Worm (Caenorhabditis elegans) whole organism, young adult: ENCODE measurements around the gene srz-12.
"Not testable (repeated sequence)": the region's sequence is repeated elsewhere in the genome, so short reads cannot be mapped to it uniquely, and the experiment has no call there.

ENCODE experiments used
- C06A6.2 ChIP-seq: fragments of 200-800 bp; sonication (Bioruptor generic); conservative IDR thresholded peaks from 2 replicates; pipeline ENCODE4 v1.3.6; 2022; ENCODE audit warnings: missing genetic modification characterization, missing compliant biosample characterization
- C17E4.6 ChIP-seq: fragments of 200-800 bp; sonication (Bioruptor generic); IDR thresholded peaks from 2 replicates; pipeline ENCODE4 v1.3.6; 2022; ENCODE audit warnings: missing genetic modification reagents, missing genetic modification characterization, missing compliant biosample characterization
- F52B5.7 ChIP-seq: sonication (generic microtip); optimal IDR thresholded peaks from 2 replicates; lab custom pipeline; 2016; ENCODE audit warnings: mild to moderate bottlenecking, missing genetic modification characterization, missing compliant biosample characterization
- F55B11.4 ChIP-seq: sonication (generic microtip); optimal IDR thresholded peaks from 2 replicates; lab custom pipeline; 2016; ENCODE audit warnings: missing compliant biosample characterization, missing genetic modification characterization, borderline replicate concordance; ENCODE audit not compliant: insufficient read depth
- F57A8.1 ChIP-seq: fragments of 200-800 bp; sonication (Bioruptor generic); optimal IDR thresholded peaks from 2 replicates; lab custom pipeline; 2018; ENCODE audit warnings: mild to moderate bottlenecking, missing genetic modification characterization, moderate library complexity, missing compliant biosample characterization
- Y53G8AR.9 ChIP-seq: fragments of 200-800 bp; sonication (Bioruptor generic); conservative IDR thresholded peaks from 2 replicates; pipeline ENCODE4 v1.3.6; 2022; ENCODE audit warnings: missing genetic modification reagents, missing genetic modification characterization, missing compliant biosample characterization
- ZK185.1 ChIP-seq: sonication (generic microtip); optimal IDR thresholded peaks from 2 replicates; lab custom pipeline; 2016; ENCODE audit warnings: mild to moderate bottlenecking, missing genetic modification characterization, missing compliant biosample characterization; ENCODE audit not compliant: poor library complexity, severe bottlenecking
- aptf-2 ChIP-seq: fragments of 200-800 bp; sonication (Bioruptor generic); conservative IDR thresholded peaks from 2 replicates; pipeline ENCODE4 v1.3.6; 2022; ENCODE audit warnings: missing genetic modification reagents, missing genetic modification characterization, missing compliant biosample characterization
- ccch-3 ChIP-seq: fragments of 200-800 bp; sonication (Bioruptor generic); optimal IDR thresholded peaks from 2 replicates; lab custom pipeline; 2018; ENCODE audit warnings: mild to moderate bottlenecking, missing genetic modification characterization, missing compliant biosample characterization
- ceh-27 ChIP-seq: fragments of 200-800 bp; sonication (Bioruptor generic); optimal IDR thresholded peaks from 2 replicates; lab custom pipeline; 2018; ENCODE audit warnings: mild to moderate bottlenecking, missing genetic modification characterization, moderate library complexity, missing compliant biosample characterization
- ceh-91 ChIP-seq: fragments of 200-800 bp; sonication (Bioruptor generic); IDR thresholded peaks from 2 replicates; pipeline ENCODE4 v1.3.6; 2022; ENCODE audit warnings: missing genetic modification reagents, missing genetic modification characterization, missing compliant biosample characterization
- die-1 ChIP-seq: sonication (generic microtip); optimal IDR thresholded peaks from 2 replicates; lab custom pipeline; 2016; ENCODE audit warnings: missing genotype, mild to moderate bottlenecking, missing genetic modification characterization, missing compliant biosample characterization
- dpl-1 ChIP-seq: fragments of 150-350 bp; optimal IDR thresholded peaks from 2 replicates; lab custom pipeline; 2014; ENCODE audit warnings: missing biosample characterization, missing genetic modification reagents, missing genetic modification characterization
- egl-44 ChIP-seq: fragments of 200-800 bp; sonication (Bioruptor generic); IDR thresholded peaks from 2 replicates; pipeline ENCODE4 v1.3.6; 2022; ENCODE audit warnings: missing genetic modification reagents, missing genetic modification characterization, missing compliant biosample characterization
- gei-17 ChIP-seq: fragments of 200-800 bp; sonication (Bioruptor generic); optimal IDR thresholded peaks from 2 replicates; lab custom pipeline; 2018; ENCODE audit warnings: mild to moderate bottlenecking, missing genetic modification characterization, missing compliant biosample characterization
- hmg-1.2 ChIP-seq: fragments of 200-800 bp; sonication (Bioruptor generic); IDR thresholded peaks from 2 replicates; pipeline ENCODE4 v1.3.6; 2022; ENCODE audit warnings: missing genetic modification reagents, missing genetic modification characterization, missing compliant biosample characterization
- hmg-20 ChIP-seq: fragments of 200-800 bp; sonication (Bioruptor generic); IDR thresholded peaks from 2 replicates; pipeline ENCODE4 v1.3.6; 2022; ENCODE audit warnings: missing genetic modification reagents, missing genetic modification characterization, missing compliant biosample characterization
- hrde-1 ChIP-seq: sonication (generic microtip); optimal IDR thresholded peaks from 2 replicates; lab custom pipeline; 2016; ENCODE audit warnings: missing genetic modification characterization, mild to moderate bottlenecking, missing compliant biosample characterization, moderate library complexity, missing genotype, missing genetic modification reagents, borderline replicate concordance
- hsf-1 ChIP-seq: fragments of 200-800 bp; sonication (Bioruptor generic); IDR thresholded peaks from 2 replicates; pipeline ENCODE4 v1.3.6; 2022; ENCODE audit warnings: missing genetic modification reagents, missing genetic modification characterization, missing compliant biosample characterization
- lin-35 ChIP-seq, 3 experiments: fragments of 150-350 bp in 2 of 3; sonication (generic microtip) in 1 of 3; optimal IDR thresholded peaks; 2 replicates each; lab custom pipeline; 2014 to 2018; ENCODE audit warnings: missing biosample characterization in 3 of 3, missing genetic modification characterization in 3 of 3, missing genetic modification reagents in 3 of 3
- lin-40 ChIP-seq: sonication (generic microtip); optimal IDR thresholded peaks from 2 replicates; lab custom pipeline; 2016; ENCODE audit warnings: missing genetic modification characterization, mild to moderate bottlenecking, missing compliant biosample characterization, missing genotype, missing genetic modification reagents
- madf-6 ChIP-seq: fragments of 200-800 bp; sonication (Bioruptor generic); IDR thresholded peaks from 2 replicates; pipeline ENCODE4 v1.3.6; 2022; ENCODE audit warnings: missing genetic modification reagents, missing genetic modification characterization, missing compliant biosample characterization
- madf-8 ChIP-seq: fragments of 200-800 bp; sonication (Bioruptor generic); conservative IDR thresholded peaks from 2 replicates; pipeline ENCODE4 v1.3.6; 2022; ENCODE audit warnings: missing genetic modification reagents, missing genetic modification characterization, missing compliant biosample characterization
- nhr-27 ChIP-seq: fragments of 200-800 bp; sonication (Bioruptor generic); optimal IDR thresholded peaks from 2 replicates; lab custom pipeline; 2018; ENCODE audit warnings: mild to moderate bottlenecking, missing genetic modification characterization, moderate library complexity, missing compliant biosample characterization
- rec-8 ChIP-seq, 2 experiments: sonication (generic microtip); optimal IDR thresholded peaks; 2 replicates each; lab custom pipeline; 2016; ENCODE audit warnings: mild to moderate bottlenecking in 2 of 2, missing genetic modification characterization in 2 of 2, missing genetic modification reagents in 2 of 2, missing genotype in 2 of 2, missing biosample characterization in 1 of 2, missing compliant biosample characterization in 1 of 2, moderate library complexity in 1 of 2
- repo-1 ChIP-seq: sonication (generic microtip); optimal IDR thresholded peaks from 2 replicates; lab custom pipeline; 2017; ENCODE audit warnings: mild to moderate bottlenecking, missing genetic modification characterization, missing compliant biosample characterization
- rpc-1 ChIP-seq, 2 experiments: fragments of 150-350 bp in 1 of 2; sonication (generic microtip) in 1 of 2; optimal IDR thresholded peaks; 2 replicates each; lab custom pipeline; 2014 to 2018; ENCODE audit warnings: missing biosample characterization in 1 of 2, missing genetic modification characterization in 1 of 2, missing genetic modification reagents in 1 of 2, missing genotype in 1 of 2
- tbx-9 ChIP-seq: sonication (generic microtip); optimal IDR thresholded peaks from 2 replicates; lab custom pipeline; 2016; ENCODE audit warnings: borderline replicate concordance, missing genetic modification characterization, inconsistent platforms, missing compliant biosample characterization
- unc-62 ChIP-seq: fragments of 150-350 bp; optimal IDR thresholded peaks from 2 replicates; lab custom pipeline; 2014; ENCODE audit warnings: missing biosample characterization, missing genetic modification reagents, missing genetic modification characterization
- xnd-1 ChIP-seq: sonication (generic microtip); optimal IDR thresholded peaks from 2 replicates; lab custom pipeline; 2016; ENCODE audit warnings: missing genotype, missing genetic modification reagents, missing genetic modification characterization, missing compliant biosample characterization
- zfh-2 ChIP-seq: fragments of 200-800 bp; sonication (Bioruptor generic); conservative IDR thresholded peaks from 2 replicates; pipeline ENCODE4 v1.3.6; 2022; ENCODE audit warnings: missing genetic modification reagents, missing genetic modification characterization, missing compliant biosample characterization
- zim-3 ChIP-seq: sonication (generic microtip); optimal IDR thresholded peaks from 2 replicates; lab custom pipeline; 2017; ENCODE audit warnings: mild to moderate bottlenecking, missing genetic modification characterization, moderate library complexity, missing compliant biosample characterization
- ztf-18 ChIP-seq: sonication (generic microtip); optimal IDR thresholded peaks from 2 replicates; lab custom pipeline; 2016; ENCODE audit warnings: missing genotype, mild to moderate bottlenecking, missing genetic modification characterization, missing compliant biosample characterization

Gene srz-12

DNA sequence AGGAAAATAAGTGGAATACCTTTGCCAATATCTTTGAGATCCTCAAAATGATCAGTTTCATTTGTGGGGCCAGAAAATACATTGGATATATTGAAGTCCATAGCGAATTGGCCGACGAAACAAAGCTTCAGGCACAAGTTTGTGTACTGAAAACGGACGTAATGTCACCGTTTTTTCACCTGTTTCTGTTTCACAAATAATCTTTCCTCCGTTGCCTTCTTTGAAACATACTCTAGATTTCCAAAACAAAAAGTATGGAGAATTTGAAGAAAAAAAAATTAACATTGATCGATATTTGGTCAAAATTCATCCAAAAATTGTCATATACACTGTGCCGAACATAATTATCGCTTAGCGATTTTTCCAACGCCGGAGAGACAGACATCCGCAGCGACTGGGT lies at the start of gene srz-12:
Gene srz-12 (minus strand): TSS at position 101 of the 400 bp plus-strand sequence.
- TF ChIP-seq F57A8.1 (GFP tag; lab: Kevin White, UChicago) (no peak), zfh-2 (GFP tag; lab: Robert Waterston, UW) (no peak), lin-40 (tag; lab: Kevin White, UChicago) (no peak)
- TF ChIP-seq, all 124 proteins: peak for 0

DNA sequence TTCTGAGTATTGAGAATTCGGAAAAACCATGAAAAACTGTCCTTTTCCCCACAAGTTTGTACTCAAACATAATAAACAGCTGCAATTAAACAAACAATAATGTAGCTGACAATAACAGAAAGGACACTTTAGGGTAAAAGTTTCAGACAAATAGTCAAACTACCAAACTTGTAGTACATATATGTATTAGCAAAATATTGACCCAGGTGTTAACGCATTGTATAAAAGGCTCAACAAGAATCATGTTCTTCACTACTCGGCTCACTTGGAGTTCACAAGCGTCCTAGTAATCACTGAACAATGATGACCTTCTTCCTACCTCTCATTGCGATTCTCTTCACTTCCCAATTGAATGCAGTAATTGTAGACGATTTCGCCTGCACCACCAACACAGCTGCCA lies 49.3 kb upstream of the srz-12 start, which contains the start of gene F35E8.6:
Gene F35E8.6 (plus strand): TSS at position 301 of the 400 bp plus-strand sequence.
- no peak for TF ChIP-seq aptf-2
- no peak for TF ChIP-seq egl-44 (GFP tag; lab: Robert Waterston, UW)
- no peak for TF ChIP-seq ccch-3
- no peak for TF ChIP-seq hmg-1.2 (GFP tag; lab: Robert Waterston, UW)
- TF ChIP-seq zfh-2 (GFP tag; lab: Robert Waterston, UW) = no peak
- TF ChIP-seq, all 124 proteins: peak for 0

DNA sequence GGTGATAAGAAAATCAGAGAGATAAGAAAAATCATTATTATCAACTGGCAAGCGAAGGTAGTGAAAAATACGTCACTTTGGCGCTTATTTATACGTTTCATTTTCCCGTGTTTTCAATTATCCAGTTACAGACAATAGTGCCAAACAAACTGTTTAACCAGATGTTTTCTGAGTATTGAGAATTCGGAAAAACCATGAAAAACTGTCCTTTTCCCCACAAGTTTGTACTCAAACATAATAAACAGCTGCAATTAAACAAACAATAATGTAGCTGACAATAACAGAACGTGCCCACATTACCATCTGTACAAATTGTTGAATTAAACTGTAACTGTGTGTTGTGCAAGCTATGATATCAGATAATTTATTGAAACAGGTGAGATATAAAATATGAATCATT lies 43.0 kb upstream of the srz-12 start, which contains the start of the genes F35E8.1 and F35E8.2:
Gene F35E8.1 (minus strand): TSS at position 101 of the 400 bp plus-strand sequence.
Gene F35E8.2 (plus strand): TSS at position 132 of the 400 bp plus-strand sequence.
- TF ChIP-seq madf-8 (GFP tag; lab: Robert Waterston, UW); ZK185.1 (tag; lab: Kevin White, UChicago); aptf-2: not testable (repeated sequence)

DNA sequence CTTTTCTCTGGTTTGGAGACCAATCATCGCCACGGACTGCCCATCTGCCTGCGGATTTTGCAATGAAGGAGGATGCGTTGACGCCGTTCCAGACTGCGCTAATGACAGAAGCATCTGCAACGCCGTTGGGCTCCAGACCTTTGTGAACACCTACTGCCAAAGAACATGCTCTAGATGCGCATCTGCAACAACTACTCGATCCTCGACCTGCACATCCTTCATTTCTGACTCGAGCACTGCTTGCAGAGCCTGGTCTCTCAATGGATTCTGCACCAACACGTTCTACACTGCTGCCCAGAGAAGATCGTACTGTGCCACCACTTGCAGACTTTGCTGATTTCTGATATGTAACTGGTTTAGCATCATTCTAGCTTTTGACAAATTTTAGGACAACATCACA lies 38.1 kb upstream of the srz-12 start:
- TF ChIP-seq ceh-27 (GFP tag; lab: Kevin White, UChicago) = no peak
- no peak for TF ChIP-seq zim-3 (tag; lab: Kevin White, UChicago)
- no peak for TF ChIP-seq C06A6.2 (GFP tag; lab: Robert Waterston, UW)
- TF ChIP-seq lin-35 (GFP tag; optimal IDR thresholded peaks at IDR 0.05; lab: Kevin White, UChicago) = no peak
- no peak for TF ChIP-seq madf-8 (GFP tag; lab: Robert Waterston, UW)
- no peak for TF ChIP-seq gei-17 (GFP tag; lab: Kevin White, UChicago)
- no peak for TF ChIP-seq F52B5.7 (tag; lab: Kevin White, UChicago)
- no peak for TF ChIP-seq zfh-2 (GFP tag; lab: Robert Waterston, UW)
- TF ChIP-seq rec-8 (tag; optimal IDR thresholded peaks at IDR 0.05; lab: Kevin White, UChicago) = no peak
- no peak for TF ChIP-seq ztf-18 (tag; lab: Kevin White, UChicago)
- no peak for TF ChIP-seq ceh-91 (GFP tag; lab: Robert Waterston, UW)
- no peak for TF ChIP-seq dpl-1

DNA sequence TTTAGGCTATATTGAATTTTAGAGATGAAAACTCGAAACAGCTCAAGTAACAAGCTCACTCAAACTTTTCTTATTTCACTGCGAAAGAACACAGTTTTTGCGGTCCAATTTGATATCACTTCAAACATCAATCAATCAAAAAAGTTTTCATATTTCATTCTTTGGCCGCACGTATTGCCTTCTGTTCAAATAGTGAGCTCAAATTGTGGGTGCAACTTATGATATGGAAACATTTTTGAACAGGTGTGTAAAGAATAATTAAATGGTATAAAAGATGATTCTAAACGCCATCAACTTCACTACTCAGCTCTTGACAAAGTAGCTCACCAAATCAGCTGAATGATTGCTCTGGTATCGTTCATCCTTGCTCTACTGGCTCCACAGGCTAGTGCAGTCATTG lies 37.2 kb upstream of the srz-12 start, which contains the start of gene T06C12.14:
Gene T06C12.14 (plus strand): TSS at position 301 of the 400 bp plus-strand sequence.
- TF ChIP-seq C17E4.6 (GFP tag; lab: Robert Waterston, UW) = no peak
- TF ChIP-seq egl-44 (GFP tag; lab: Robert Waterston, UW) = no peak
- no peak for TF ChIP-seq hmg-20 (GFP tag; lab: Robert Waterston, UW)
- TF ChIP-seq hrde-1 (tag; lab: Kevin White, UChicago) = no peak
- no peak for TF ChIP-seq zim-3 (tag; lab: Kevin White, UChicago)
- TF ChIP-seq hsf-1 (GFP tag; lab: Robert Waterston, UW) = no peak
- TF ChIP-seq repo-1 (tag; lab: Kevin White, UChicago) = no peak
- no peak for TF ChIP-seq ZK185.1 (tag; lab: Kevin White, UChicago)
- no peak for TF ChIP-seq tbx-9 (tag; lab: Kevin White, UChicago)
- no peak for TF ChIP-seq F55B11.4
- TF ChIP-seq rpc-1 (optimal IDR thresholded peaks at IDR 0.05; lab: Kevin White, UChicago) = no peak
- no peak for TF ChIP-seq rpc-1 (tag; optimal IDR thresholded peaks at IDR 0.05; lab: Kevin White, UChicago)
- TF ChIP-seq unc-62 (GFP tag; lab: Kevin White, UChicago) = no peak
- TF ChIP-seq nhr-27 (tag; lab: Kevin White, UChicago) = no peak
- no peak for TF ChIP-seq Y53G8AR.9
- TF ChIP-seq xnd-1 (tag; lab: Kevin White, UChicago) = no peak
- no peak for TF ChIP-seq die-1 (tag; lab: Kevin White, UChicago)
- TF ChIP-seq madf-6 (GFP tag; lab: Robert Waterston, UW) = no peak
- TF ChIP-seq, all 124 proteins: peak for 0
